Fruit fly (Drosophila melanogaster): ENCODE measurements around the gene CG8349.

- no peak for TF ChIP-seq CTCF (optimal IDR thresholded peaks at IDR 0.05)
- no peak for TF ChIP-seq CG8478 (optimal IDR thresholded peaks at IDR 0.05)
Measured at dm6 chr2L:8232389-8232788, 16.7 kb downstream of the CG8349 start.
